Comparison of ENCODE assay signal across 2 worm cellular contexts in genomic region chrII:12795188-12795587, ce11.
A peak's percentile ranks its signal among the peaks of the same experiment; 100 is the strongest.
TF ChIP-seq lines count a peak whose summit lies in the region.

No protein-coding gene starts in this region.

TF ChIP-seq in whole organism, L4 larva, 104 proteins besides CTCF, POLR2A, EP300 and RAD21 (continued from another document and continues in another):
- TF ChIP-seq lin-29 (GFP tag; IDR thresholded peaks at IDR 0.05; lab: Robert Waterston, UW), result 0 out of 2 replicates have a peak, but pooled peaks have one; percentile 35
- no peak for TF ChIP-seq nhr-237 (tag; optimal IDR thresholded peaks at IDR 0.05; lab: Kevin White, UChicago)
- no peak for TF ChIP-seq attf-4 (tag; optimal IDR thresholded peaks at IDR 0.05; lab: Kevin White, UChicago)
- no peak for TF ChIP-seq zag-1 (tag; optimal IDR thresholded peaks at IDR 0.05; lab: Kevin White, UChicago)
- TF ChIP-seq madf-5 (GFP tag; IDR thresholded peaks at IDR 0.05; lab: Robert Waterston, UW), result 0 out of 4 replicates have a peak, but pooled peaks have one; percentile 20 to 60
- peak; percentile 55; the same call in 1 of the 2 replicates for TF ChIP-seq snpc-1.2 (GFP tag; IDR thresholded peaks at IDR 0.05; lab: Robert Waterston, UW)
- no peak for TF ChIP-seq ZK337.2 (GFP tag; IDR thresholded peaks at IDR 0.05; lab: Robert Waterston, UW)
- TF ChIP-seq dmd-9 (GFP tag; IDR thresholded peaks at IDR 0.05; lab: Robert Waterston, UW), result 0 out of 2 replicates have a peak, but pooled peaks have one; percentile 23
- TF ChIP-seq hlh-11 (tag; optimal IDR thresholded peaks at IDR 0.05; lab: Kevin White, UChicago), result no peak
- no peak for TF ChIP-seq fkh-10 (GFP tag; optimal IDR thresholded peaks at IDR 0.05; lab: Kevin White, UChicago)
- no peak for TF ChIP-seq ces-1 (GFP tag; optimal IDR thresholded peaks at IDR 0.05; lab: Kevin White, UChicago)
- no peak for TF ChIP-seq duxl-1 (tag; optimal IDR thresholded peaks at IDR 0.05; lab: Kevin White, UChicago; ENCODE audit: poor library complexity)
- TF ChIP-seq nhr-111 (GFP tag; optimal IDR thresholded peaks at IDR 0.05; lab: Kevin White, UChicago), result no peak
- no peak for TF ChIP-seq F37D6.2 (tag; optimal IDR thresholded peaks at IDR 0.05; lab: Kevin White, UChicago)
- no peak for TF ChIP-seq nhr-77 (tag; optimal IDR thresholded peaks at IDR 0.05; lab: Kevin White, UChicago)
- TF ChIP-seq mdt-29 (GFP tag; IDR thresholded peaks at IDR 0.05; lab: Robert Waterston, UW), result no peak
- no peak for TF ChIP-seq unc-39 (tag; optimal IDR thresholded peaks at IDR 0.05; lab: Kevin White, UChicago)
- TF ChIP-seq ceh-32 (tag; optimal IDR thresholded peaks at IDR 0.05; lab: Kevin White, UChicago; ENCODE audit: poor library complexity), result no peak
- no peak for TF ChIP-seq T20F7.1 (GFP tag; optimal IDR thresholded peaks at IDR 0.05; lab: Kevin White, UChicago)
- no peak for TF ChIP-seq lin-39 (tag; optimal IDR thresholded peaks at IDR 0.05; lab: Kevin White, UChicago)
- 0 out of 2 replicates have a peak, but pooled peaks have one; percentile 11 for TF ChIP-seq set-16 (GFP tag; IDR thresholded peaks at IDR 0.05; lab: Robert Waterston, UW)
- TF ChIP-seq dve-1 (tag; optimal IDR thresholded peaks at IDR 0.05; lab: Kevin White, UChicago; ENCODE audit: insufficient read depth), result no peak
- TF ChIP-seq jun-1 (tag; optimal IDR thresholded peaks at IDR 0.05; lab: Kevin White, UChicago), result no peak
- TF ChIP-seq zip-11 (GFP tag; IDR thresholded peaks at IDR 0.05; lab: Robert Waterston, UW), result no peak
- no peak for TF ChIP-seq daf-8 (GFP tag; IDR thresholded peaks at IDR 0.05; lab: Robert Waterston, UW)
- TF ChIP-seq nhr-25 (tag; optimal IDR thresholded peaks at IDR 0.05; lab: Kevin White, UChicago; ENCODE audit: borderline replicate concordance, insufficient read depth), result no peak
- TF ChIP-seq madf-9 (GFP tag; conservative IDR thresholded peaks at IDR 0.05; lab: Robert Waterston, UW), result no peak
- TF ChIP-seq F49E8.2 (tag; optimal IDR thresholded peaks at IDR 0.05; lab: Kevin White, UChicago; ENCODE audit: borderline replicate concordance), result no peak
- no peak for TF ChIP-seq mxl-2 (GFP tag; conservative IDR thresholded peaks at IDR 0.05; lab: Robert Waterston, UW)
- TF ChIP-seq nhr-28 (tag; optimal IDR thresholded peaks at IDR 0.05; lab: Kevin White, UChicago), result no peak
- TF ChIP-seq ZK546.5 (tag; optimal IDR thresholded peaks at IDR 0.05; lab: Kevin White, UChicago), result no peak
- TF ChIP-seq Y48G9A.11 (GFP tag; IDR thresholded peaks at IDR 0.05; lab: Robert Waterston, UW), result peak; percentile 55
- TF ChIP-seq unc-62 (GFP tag; optimal IDR thresholded peaks at IDR 0.05 in 1 of 2; lab: Kevin White, UChicago), result no peak
- no peak for TF ChIP-seq unc-62 (tag; optimal IDR thresholded peaks at IDR 0.05; lab: Kevin White, UChicago)
- TF ChIP-seq mdl-1 (tag; optimal IDR thresholded peaks at IDR 0.05; lab: Kevin White, UChicago), result no peak
- no peak for TF ChIP-seq nhr-41 (GFP tag; IDR thresholded peaks at IDR 0.05; lab: Robert Waterston, UW)
- no peak for TF ChIP-seq fos-1 (tag; optimal IDR thresholded peaks at IDR 0.05; lab: Kevin White, UChicago)
- TF ChIP-seq Y75B8A.6 (GFP tag; IDR thresholded peaks at IDR 0.05; lab: Robert Waterston, UW), result peak; percentile 58; the same call in 1 of the 2 replicates
- TF ChIP-seq skn-1 (tag; optimal IDR thresholded peaks at IDR 0.05; lab: Kevin White, UChicago), result no peak
- TF ChIP-seq ztf-7 (tag; optimal IDR thresholded peaks at IDR 0.05; lab: Kevin White, UChicago), result no peak
- TF ChIP-seq Y105C5A.15 (GFP tag; IDR thresholded peaks at IDR 0.05; lab: Robert Waterston, UW), result no peak
- no peak for TF ChIP-seq daf-16 (GFP tag; optimal IDR thresholded peaks at IDR 0.05; lab: Kevin White, UChicago)
- TF ChIP-seq daf-16 (tag; optimal IDR thresholded peaks at IDR 0.05; lab: Kevin White, UChicago), result no peak
- TF ChIP-seq egl-43 (GFP tag; IDR thresholded peaks at IDR 0.05; lab: Robert Waterston, UW), result no peak
- no peak for TF ChIP-seq nhr-10 (tag; optimal IDR thresholded peaks at IDR 0.05; lab: Kevin White, UChicago)
- no peak for TF ChIP-seq hif-1 (tag; optimal IDR thresholded peaks at IDR 0.05; lab: Kevin White, UChicago)
- no peak; the same call in 1 of the 2 replicates for TF ChIP-seq pha-4 (GFP tag; IDR thresholded peaks at IDR 0.05; lab: Robert Waterston, UW)
- TF ChIP-seq pha-4 (tag; optimal IDR thresholded peaks at IDR 0.05; lab: Kevin White, UChicago), result no peak
- TF ChIP-seq zip-2 (tag; optimal IDR thresholded peaks at IDR 0.05; lab: Kevin White, UChicago), result no peak
- TF ChIP-seq dpl-1 (GFP tag; optimal IDR thresholded peaks at IDR 0.05; lab: Kevin White, UChicago), result no peak
- TF ChIP-seq spr-1 (tag; optimal IDR thresholded peaks at IDR 0.05; lab: Kevin White, UChicago), result no peak
- TF ChIP-seq dmd-8 (GFP tag; IDR thresholded peaks at IDR 0.05; lab: Robert Waterston, UW), result no peak
- no peak for TF ChIP-seq lir-3 (tag; optimal IDR thresholded peaks at IDR 0.05; lab: Kevin White, UChicago)
- no peak for TF ChIP-seq nhr-48 (tag; optimal IDR thresholded peaks at IDR 0.05; lab: Kevin White, UChicago)
- no peak for TF ChIP-seq F10B5.3 (tag; optimal IDR thresholded peaks at IDR 0.05; lab: Kevin White, UChicago)
- no peak for TF ChIP-seq lin-1 (GFP tag; IDR thresholded peaks at IDR 0.05; lab: Robert Waterston, UW)
- TF ChIP-seq arid-1 (GFP tag; conservative IDR thresholded peaks at IDR 0.05; lab: Robert Waterston, UW), result no peak
- TF ChIP-seq egl-27 (tag; optimal IDR thresholded peaks at IDR 0.05; lab: Kevin White, UChicago), result no peak
- TF ChIP-seq tag-97 (GFP tag; IDR thresholded peaks at IDR 0.05; lab: Robert Waterston, UW), result no peak
- no peak for TF ChIP-seq pqm-1 (tag; optimal IDR thresholded peaks at IDR 0.05; lab: Kevin White, UChicago)
- no peak for TF ChIP-seq snpc-4 (tag; optimal IDR thresholded peaks at IDR 0.05; lab: Kevin White, UChicago)
- TF ChIP-seq spr-3 (GFP tag; optimal IDR thresholded peaks at IDR 0.05; lab: Kevin White, UChicago), result no peak
- peak; percentile 56; the same call in 1 of the 2 replicates for TF ChIP-seq php-3 (GFP tag; IDR thresholded peaks at IDR 0.05; lab: Robert Waterston, UW)
- TF ChIP-seq R02D3.7 (tag; optimal IDR thresholded peaks at IDR 0.05; lab: Kevin White, UChicago), result no peak
- TF ChIP-seq ceh-44 (GFP tag; IDR thresholded peaks at IDR 0.05; lab: Robert Waterston, UW), result no peak
- TF ChIP-seq ctbp-1 (GFP tag; IDR thresholded peaks at IDR 0.05; lab: Robert Waterston, UW), result no peak
- no peak for TF ChIP-seq daf-12 (tag; optimal IDR thresholded peaks at IDR 0.05; lab: Kevin White, UChicago)
- no peak for TF ChIP-seq daf-19 (GFP tag; conservative IDR thresholded peaks at IDR 0.05; lab: Robert Waterston, UW)

TF ChIP-seq in whole organism, young adult, 124 proteins besides CTCF, POLR2A, EP300 and RAD21 (continued from another document):
- TF ChIP-seq hrde-1 (tag; optimal IDR thresholded peaks at IDR 0.05; lab: Kevin White, UChicago; ENCODE audit: borderline replicate concordance) (no peak), nhr-80 (tag; optimal IDR thresholded peaks at IDR 0.05; lab: Kevin White, UChicago) (no peak), ekl-4 (GFP tag; IDR thresholded peaks at IDR 0.05; lab: Robert Waterston, UW) (no peak), ztf-22 (GFP tag; optimal IDR thresholded peaks at IDR 0.05; lab: Kevin White, UChicago) (no peak), tbp1 (GFP tag; optimal IDR thresholded peaks at IDR 0.05; lab: Kevin White, UChicago) (no peak), lsy-27 (tag; optimal IDR thresholded peaks at IDR 0.05; lab: Kevin White, UChicago; ENCODE audit: borderline replicate concordance, insufficient read depth) (no peak), nhr-27 (tag; optimal IDR thresholded peaks at IDR 0.05; lab: Kevin White, UChicago) (no peak), somi-1 (GFP tag; optimal IDR thresholded peaks at IDR 0.05; lab: Kevin White, UChicago) (no peak), ZK185.1 (tag; optimal IDR thresholded peaks at IDR 0.05; lab: Kevin White, UChicago; ENCODE audit: poor library complexity, severe bottlenecking) (no peak), ztf-25 (GFP tag; IDR thresholded peaks at IDR 0.05; lab: Robert Waterston, UW) (no peak), ccch-3 (GFP tag; optimal IDR thresholded peaks at IDR 0.05; lab: Kevin White, UChicago) (no peak), F57C9.4 (tag; optimal IDR thresholded peaks at IDR 0.05; lab: Kevin White, UChicago) (peak; percentile 40), tbx-9 (tag; optimal IDR thresholded peaks at IDR 0.05; lab: Kevin White, UChicago; ENCODE audit: borderline replicate concordance) (no peak), ceh-100 (GFP tag; IDR thresholded peaks at IDR 0.05; lab: Robert Waterston, UW) (no peak), nfyb-1 (GFP tag; IDR thresholded peaks at IDR 0.05; lab: Robert Waterston, UW) (peak; percentile 57; the same call in 1 of the 2 replicates), ztf-26 (tag; optimal IDR thresholded peaks at IDR 0.05; lab: Kevin White, UChicago) (peak; percentile 16), snpc-1.1 (tag; optimal IDR thresholded peaks at IDR 0.05; lab: Kevin White, UChicago; ENCODE audit: insufficient read depth) (no peak), nhr-179 (tag; optimal IDR thresholded peaks at IDR 0.05; lab: Kevin White, UChicago) (no peak), lsl-1 (GFP tag; optimal IDR thresholded peaks at IDR 0.05; lab: Kevin White, UChicago) (no peak), Y53F4B.3 (GFP tag; IDR thresholded peaks at IDR 0.05; lab: Robert Waterston, UW) (no peak), aptf-3 (GFP tag; IDR thresholded peaks at IDR 0.05; lab: Robert Waterston, UW) (no peak), Y53G8AR.9 (GFP tag; conservative IDR thresholded peaks at IDR 0.05; lab: Robert Waterston, UW) (peak; percentile 28; the same call in 1 of the 2 replicates), K12H6.12 (tag; optimal IDR thresholded peaks at IDR 0.05; lab: Kevin White, UChicago) (no peak), lag-1 (GFP tag; IDR thresholded peaks at IDR 0.05; lab: Robert Waterston, UW) (no peak), F55B11.4 (tag; optimal IDR thresholded peaks at IDR 0.05; lab: Kevin White, UChicago; ENCODE audit: borderline replicate concordance, insufficient read depth) (no peak), efl-1 (GFP tag; optimal IDR thresholded peaks at IDR 0.05; lab: Kevin White, UChicago) (no peak), Y79H2A.3 (GFP tag; conservative IDR thresholded peaks at IDR 0.05; lab: Robert Waterston, UW) (no peak), egrh-3 (GFP tag; IDR thresholded peaks at IDR 0.05; lab: Robert Waterston, UW) (no peak), B0261.1 (tag; optimal IDR thresholded peaks at IDR 0.05; lab: Kevin White, UChicago) (no peak), lin-40 (tag; optimal IDR thresholded peaks at IDR 0.05; lab: Kevin White, UChicago) (no peak)
